Worm (Caenorhabditis elegans) whole organism, L2 larva: Measurements from ENCODE around the gene C15H9.2.

Source experiments
- C34F6.9 ChIP-seq: fragments of 150-350 bp; optimal IDR thresholded peaks from 2 replicates; lab custom pipeline; 2014; ENCODE audit warnings: missing biosample characterization, missing genetic modification characterization
- F13H6.1 ChIP-seq: sonication (generic microtip); optimal IDR thresholded peaks from 2 replicates; lab custom pipeline; 2016; ENCODE audit warnings: missing genetic modification characterization, missing compliant biosample characterization
- Y55F3AM.14 ChIP-seq: fragments of 200-800 bp; sonication (Bioruptor generic); optimal IDR thresholded peaks from 2 replicates; lab custom pipeline; 2018; ENCODE audit warnings: mild to moderate bottlenecking, missing genetic modification characterization, missing compliant biosample characterization
- ZK546.5 ChIP-seq: sonication (generic microtip); optimal IDR thresholded peaks from 2 replicates; lab custom pipeline; 2017; ENCODE audit warnings: missing biosample characterization, missing genetic modification characterization
- alr-1 ChIP-seq: fragments of 150-350 bp; optimal IDR thresholded peaks from 2 replicates; lab custom pipeline; 2014; ENCODE audit warnings: missing biosample characterization, missing genetic modification characterization
- ama-1 ChIP-seq: fragments of 150-350 bp; optimal IDR thresholded peaks from 2 replicates; lab custom pipeline; 2018; ENCODE audit warnings: inconsistent platforms
- blmp-1 ChIP-seq: sonication (generic microtip); optimal IDR thresholded peaks from 2 replicates; lab custom pipeline; 2017; ENCODE audit warnings: missing genetic modification characterization, mild to moderate bottlenecking, missing compliant biosample characterization, antibody characterized with exemption, moderate library complexity; ENCODE audit not compliant: insufficient read depth
- dmd-4 ChIP-seq: sonication (generic microtip); optimal IDR thresholded peaks from 2 replicates; lab custom pipeline; 2017; ENCODE audit warnings: missing biosample characterization, missing genetic modification characterization
- egl-27 ChIP-seq: sonication (generic microtip); optimal IDR thresholded peaks from 3 replicates; lab custom pipeline; 2017; ENCODE audit warnings: missing biosample characterization, missing genetic modification reagents, missing genetic modification characterization
- elt-1 ChIP-seq: fragments of 150-350 bp; optimal IDR thresholded peaks from 2 replicates; lab custom pipeline; 2014; ENCODE audit warnings: missing biosample characterization, missing genetic modification characterization
- elt-3 ChIP-seq: sonication (generic microtip); optimal IDR thresholded peaks from 2 replicates; lab custom pipeline; 2017; ENCODE audit warnings: missing biosample characterization, missing genetic modification characterization
- fos-1 ChIP-seq: fragments of 150-350 bp; optimal IDR thresholded peaks from 2 replicates; lab custom pipeline; 2014; ENCODE audit warnings: missing biosample characterization, missing genetic modification characterization
- gmeb-1 ChIP-seq: fragments of 150-350 bp; optimal IDR thresholded peaks from 2 replicates; lab custom pipeline; 2014; ENCODE audit warnings: missing biosample characterization, missing genetic modification characterization
- lin-13 ChIP-seq: fragments of 150-350 bp; optimal IDR thresholded peaks from 2 replicates; lab custom pipeline; 2014; ENCODE audit warnings: missing biosample characterization, missing genetic modification reagents, missing genetic modification characterization
- lin-39 ChIP-seq: fragments of 150-350 bp; optimal IDR thresholded peaks from 2 replicates; lab custom pipeline; 2014; ENCODE audit warnings: missing biosample characterization, missing genetic modification reagents, missing genetic modification characterization
- mab-5 ChIP-seq: fragments of 150-350 bp; optimal IDR thresholded peaks from 2 replicates; lab custom pipeline; 2014; ENCODE audit warnings: missing biosample characterization, missing genetic modification characterization
- mbf-1 ChIP-seq: sonication (generic microtip); optimal IDR thresholded peaks from 2 replicates; lab custom pipeline; 2017; ENCODE audit warnings: missing biosample characterization, missing genetic modification characterization
- nhr-10 ChIP-seq: sonication (generic microtip); optimal IDR thresholded peaks from 2 replicates; lab custom pipeline; 2017; ENCODE audit warnings: missing biosample characterization, missing genetic modification characterization
- nhr-11 ChIP-seq: fragments of 150-350 bp; optimal IDR thresholded peaks from 2 replicates; lab custom pipeline; 2014; ENCODE audit warnings: missing biosample characterization, missing genetic modification characterization
- nhr-129 ChIP-seq: fragments of 150-350 bp; optimal IDR thresholded peaks from 2 replicates; lab custom pipeline; 2014; ENCODE audit warnings: missing biosample characterization, missing genetic modification characterization
- nhr-237 ChIP-seq: fragments of 150-350 bp; optimal IDR thresholded peaks from 2 replicates; lab custom pipeline; 2014; ENCODE audit warnings: missing biosample characterization, missing genetic modification characterization
- nhr-25 ChIP-seq: fragments of 150-350 bp; sonication (generic microtip); optimal IDR thresholded peaks from 3 replicates; lab custom pipeline; 2014; ENCODE audit warnings: missing biosample characterization, missing genetic modification characterization
- nhr-77 ChIP-seq: fragments of 150-350 bp; optimal IDR thresholded peaks from 2 replicates; lab custom pipeline; 2014; ENCODE audit warnings: missing biosample characterization, missing genetic modification characterization
- peb-1 ChIP-seq: fragments of 150-350 bp; optimal IDR thresholded peaks from 2 replicates; lab custom pipeline; 2014; ENCODE audit warnings: missing biosample characterization, missing genetic modification characterization
- sem-4 ChIP-seq: fragments of 150-350 bp; optimal IDR thresholded peaks from 2 replicates; lab custom pipeline; 2014; ENCODE audit warnings: missing biosample characterization, missing genetic modification reagents, missing genetic modification characterization
- skn-1 ChIP-seq: sonication (generic microtip); optimal IDR thresholded peaks from 2 replicates; lab custom pipeline; 2017; ENCODE audit warnings: missing biosample characterization, missing genetic modification characterization
- sma-3 ChIP-seq: sonication (generic microtip); optimal IDR thresholded peaks from 2 replicates; lab custom pipeline; 2016; ENCODE audit warnings: missing genetic modification reagents, missing genetic modification characterization, missing compliant biosample characterization
- sma-9 ChIP-seq, 2 experiments: fragments of 150-350 bp in 1 of 2; sonication (generic microtip) in 1 of 2; optimal IDR thresholded peaks; 2 replicates each; lab custom pipeline; 2014 to 2016; ENCODE audit warnings: missing genetic modification characterization in 2 of 2, mild to moderate bottlenecking in 1 of 2, missing biosample characterization in 1 of 2, missing compliant biosample characterization in 1 of 2, missing genetic modification reagents in 1 of 2, moderate library complexity in 1 of 2
- snpc-4 ChIP-seq: fragments of 150-350 bp; optimal IDR thresholded peaks from 2 replicates; lab custom pipeline; 2014; ENCODE audit warnings: missing biosample characterization, missing genetic modification characterization
- unc-39 ChIP-seq: fragments of 150-350 bp; optimal IDR thresholded peaks from 2 replicates; lab custom pipeline; 2014; ENCODE audit warnings: missing biosample characterization, missing genetic modification characterization
- zag-1 ChIP-seq: fragments of 150-350 bp; optimal IDR thresholded peaks from 2 replicates; lab custom pipeline; 2014; ENCODE audit warnings: missing biosample characterization, missing genetic modification characterization
- ztf-1 ChIP-seq: fragments of 200-800 bp; sonication (Bioruptor generic); conservative IDR thresholded peaks from 2 replicates; pipeline ENCODE4 v1.3.6; 2022; ENCODE audit warnings: missing genetic modification characterization, missing compliant biosample characterization
- ztf-11 ChIP-seq: sonication (generic microtip); optimal IDR thresholded peaks from 2 replicates; lab custom pipeline; 2017; ENCODE audit warnings: missing biosample characterization, missing genetic modification characterization
- ztf-4 ChIP-seq: fragments of 150-350 bp; optimal IDR thresholded peaks from 2 replicates; lab custom pipeline; 2014; ENCODE audit warnings: missing biosample characterization, missing genetic modification characterization

The C15H9.2 gene

DNA sequence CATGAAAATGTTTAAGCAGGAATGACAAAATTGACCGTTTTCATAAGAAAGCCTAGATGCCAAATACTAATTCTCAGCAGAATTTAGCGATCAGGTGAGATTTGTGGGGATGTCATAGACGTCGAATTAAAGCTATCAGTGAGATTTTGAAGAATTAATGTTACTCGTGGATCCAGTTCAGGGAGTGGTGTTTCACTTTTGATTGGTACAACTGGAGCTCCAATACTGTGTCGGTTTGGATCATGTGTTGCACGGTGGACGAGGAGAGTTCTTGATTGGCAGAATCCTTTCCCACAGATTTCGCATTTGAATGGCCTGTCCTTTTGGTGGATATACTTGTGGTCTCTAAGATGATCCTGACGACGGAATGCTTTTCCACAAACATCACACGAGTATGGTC lies 41.2 kb downstream of the C15H9.2 start:
- TF ChIP-seq ztf-11, result no peak
- no peak for TF ChIP-seq lin-13
- no peak for TF ChIP-seq blmp-1 (tag; lab: Kevin White, UChicago)
- TF ChIP-seq nhr-10, result no peak
- TF ChIP-seq nhr-25 (tag; lab: Kevin White, UChicago), result no peak
- TF ChIP-seq egl-27 (tag; lab: Kevin White, UChicago), result no peak
- TF ChIP-seq F13H6.1 (tag; lab: Kevin White, UChicago), result no peak

DNA sequence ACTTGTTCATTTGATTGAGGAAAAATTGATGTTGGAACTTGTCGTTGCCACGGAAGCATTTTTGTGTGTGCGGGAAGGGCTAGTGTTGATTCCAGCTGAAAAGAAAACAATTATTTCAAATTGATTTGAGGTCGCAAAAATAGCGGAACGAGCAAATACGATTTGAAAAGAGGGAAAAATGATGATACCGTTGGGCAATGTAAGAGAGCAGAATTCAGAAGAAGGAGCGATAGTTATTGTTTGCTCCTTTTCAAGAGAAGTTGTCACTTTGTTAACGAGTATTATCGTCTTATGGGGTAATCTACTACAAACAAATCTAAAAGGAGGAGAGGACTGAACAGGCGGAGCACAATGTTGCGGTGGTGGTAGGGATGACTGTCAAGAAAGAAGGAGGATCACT lies 42.1 kb downstream of the C15H9.2 start, which contains the start of gene odd-2:
odd-2 (minus strand) TSS at position 101 of the 400 bp plus-strand sequence.
- TF ChIP-seq skn-1, result no peak
- TF ChIP-seq nhr-10, result no peak
- no peak for TF ChIP-seq dmd-4
- TF ChIP-seq C34F6.9, result no peak
- TF ChIP-seq lin-13, result no peak
- TF ChIP-seq snpc-4 (tag; lab: Kevin White, UChicago), result no peak
- no peak for TF ChIP-seq peb-1
- TF ChIP-seq nhr-11 (tag; lab: Kevin White, UChicago), result no peak
- TF ChIP-seq ztf-4 (tag; lab: Kevin White, UChicago), result no peak
- TF ChIP-seq zag-1 (tag; lab: Kevin White, UChicago), result no peak
- TF ChIP-seq ztf-11, result no peak
- no peak for TF ChIP-seq Y55F3AM.14
- no peak for TF ChIP-seq ZK546.5 (tag; lab: Kevin White, UChicago)
- TF ChIP-seq sma-9 (GFP tag; optimal IDR thresholded peaks at IDR 0.05; lab: Kevin White, UChicago), result no peak
- no peak for TF ChIP-seq sma-9 (tag; optimal IDR thresholded peaks at IDR 0.05; lab: Kevin White, UChicago)
- no peak for TF ChIP-seq alr-1 (tag; lab: Kevin White, UChicago)
- no peak for TF ChIP-seq ztf-1

DNA sequence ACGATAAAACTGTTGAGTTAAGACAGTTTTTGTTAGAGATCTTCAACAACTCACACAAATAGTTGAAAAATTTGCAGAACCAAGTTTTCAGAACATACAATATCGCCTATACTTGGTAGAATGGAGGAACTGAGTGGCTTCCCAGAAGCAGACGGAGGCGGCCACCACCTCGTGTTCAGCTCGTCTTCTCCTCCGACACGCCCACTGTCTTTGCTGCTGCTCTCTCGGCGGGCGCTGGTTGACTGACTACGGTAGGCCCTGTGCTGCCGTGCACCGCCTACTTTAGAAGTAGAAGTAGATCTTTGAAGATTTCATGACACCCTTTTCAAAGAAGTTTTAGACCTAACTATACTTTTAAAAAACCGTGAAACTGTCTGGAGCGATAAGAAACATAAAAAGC lies 43.7 kb downstream of the C15H9.2 start:
- no peak for TF ChIP-seq nhr-237
- TF ChIP-seq sem-4 (tag; lab: Kevin White, UChicago), result no peak
- TF ChIP-seq mbf-1 (tag; lab: Kevin White, UChicago), result no peak
- no peak for TF ChIP-seq sma-3 (GFP tag; lab: Kevin White, UChicago)
- no peak for TF ChIP-seq nhr-129 (tag; lab: Kevin White, UChicago)
- TF ChIP-seq nhr-11 (tag; lab: Kevin White, UChicago), result no peak
- no peak for TF ChIP-seq sma-9 (GFP tag; optimal IDR thresholded peaks at IDR 0.05; lab: Kevin White, UChicago)
- no peak for TF ChIP-seq sma-9 (tag; optimal IDR thresholded peaks at IDR 0.05; lab: Kevin White, UChicago)
- no peak for TF ChIP-seq blmp-1 (tag; lab: Kevin White, UChicago)
- no peak for TF ChIP-seq lin-39 (tag; lab: Kevin White, UChicago)
- no peak for TF ChIP-seq elt-1 (tag; lab: Kevin White, UChicago)
- no peak for TF ChIP-seq Y55F3AM.14
- no peak for TF ChIP-seq ama-1 (lab: Kevin White, UChicago)
- TF ChIP-seq egl-27 (tag; lab: Kevin White, UChicago), result no peak
- TF ChIP-seq nhr-77 (tag; lab: Kevin White, UChicago), result no peak
- no peak for TF ChIP-seq snpc-4 (tag; lab: Kevin White, UChicago)

DNA sequence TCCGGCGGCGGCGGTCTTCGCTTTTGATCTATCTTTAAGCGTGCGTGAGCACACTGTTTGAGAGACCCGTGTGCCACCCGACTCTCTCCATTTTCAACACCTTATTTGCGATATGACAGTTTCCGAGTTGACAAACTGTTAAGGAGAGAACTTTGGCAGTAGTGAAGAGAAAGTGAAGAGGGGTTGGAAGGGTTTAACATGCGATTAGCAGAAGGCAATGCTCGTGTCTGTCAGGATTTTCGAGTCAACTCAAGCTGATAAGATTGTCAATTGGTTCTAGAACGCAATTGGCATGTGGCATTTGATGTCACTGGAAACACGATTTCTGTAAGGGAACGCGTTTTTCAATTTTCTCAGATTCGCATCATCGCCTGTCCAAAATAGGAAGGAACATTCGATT lies 49.0 kb downstream of the C15H9.2 start:
- TF ChIP-seq mab-5 (tag; lab: Kevin White, UChicago), result no peak
- no peak for TF ChIP-seq elt-3 (tag; lab: Kevin White, UChicago)
- no peak for TF ChIP-seq skn-1
- TF ChIP-seq elt-1 (tag; lab: Kevin White, UChicago), result no peak
- no peak for TF ChIP-seq unc-39 (tag; lab: Kevin White, UChicago)
- no peak for TF ChIP-seq gmeb-1
- TF ChIP-seq Y55F3AM.14, result no peak
- TF ChIP-seq nhr-129 (tag; lab: Kevin White, UChicago), result no peak

DNA sequence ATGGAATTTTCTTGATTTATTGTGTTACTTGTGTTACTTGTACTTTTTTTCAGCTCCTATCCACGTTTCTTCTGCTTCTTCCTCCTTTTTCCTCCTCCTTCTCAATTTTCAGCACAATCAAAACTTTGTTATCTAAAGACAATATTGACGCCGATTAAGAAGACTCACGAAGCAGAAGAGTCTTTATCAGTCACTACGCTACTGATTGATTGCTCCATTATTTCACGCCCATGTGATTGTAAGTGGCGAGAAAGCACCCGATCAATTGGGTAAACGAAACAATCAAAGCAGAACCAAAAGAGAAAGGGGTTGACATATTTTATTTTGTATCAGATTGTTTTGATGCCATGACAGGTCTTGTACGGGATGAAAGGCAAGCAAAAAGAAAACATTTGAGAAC lies 50.9 kb downstream of the C15H9.2 start, which contains the start of gene T25B2.2:
T25B2.2 (plus strand) TSS at position 392 of the 400 bp plus-strand sequence.
- TF ChIP-seq fos-1 (tag; lab: Kevin White, UChicago) (peak; percentile 65), mab-5 (tag; lab: Kevin White, UChicago) (no peak), sma-3 (GFP tag; lab: Kevin White, UChicago) (no peak)
